Worm (Caenorhabditis elegans): ENCODE results near the gene gcy-8.
A peak's percentile ranks its signal among the peaks of the same experiment; 100 is the strongest.

The gcy-8 gene

ce11 chrIV:7923982-7924480, 3.9 kb upstream of the gcy-8 start, which contains the start of the genes xpo-3 and C49H3.3:
xpo-3 (minus strand) TSS chrIV:7924032.
C49H3.3 (plus strand) TSS chrIV:7924350.
- TF ChIP-seq mab-5 (tag; optimal IDR thresholded peaks at IDR 0.05) (no peak), blmp-1 (tag; optimal IDR thresholded peaks at IDR 0.05; ENCODE audit: insufficient read depth) (no peak), lsy-2 (tag; optimal IDR thresholded peaks at IDR 0.05) (peak in 1 of 2 experiments; percentile 69), elt-3 (tag; optimal IDR thresholded peaks at IDR 0.05) (no peak), crh-2 (tag; optimal IDR thresholded peaks at IDR 0.05) (peak; percentile 50), nhr-25 (tag; optimal IDR thresholded peaks at IDR 0.05) (peak; percentile 26), nhr-129 (tag; optimal IDR thresholded peaks at IDR 0.05) (peak; percentile 50), nhr-10 (tag; optimal IDR thresholded peaks at IDR 0.05) (no peak), fos-1 (tag; optimal IDR thresholded peaks at IDR 0.05) (peak; percentile 5), elt-1 (tag; optimal IDR thresholded peaks at IDR 0.05) (no peak), sma-9 (GFP tag; optimal IDR thresholded peaks at IDR 0.05) (no peak), sma-9 (tag; optimal IDR thresholded peaks at IDR 0.05) (no peak), Y55F3AM.14 (GFP tag; optimal IDR thresholded peaks at IDR 0.05) (no peak), unc-39 (tag; optimal IDR thresholded peaks at IDR 0.05) (no peak), F13H6.1 (tag; optimal IDR thresholded peaks at IDR 0.05) (no peak), ztf-1 (GFP tag; conservative IDR thresholded peaks at IDR 0.05) (no peak), unc-55 (GFP tag; optimal IDR thresholded peaks at IDR 0.05) (peak; percentile 63), alr-1 (tag; optimal IDR thresholded peaks at IDR 0.05) (no peak), sma-3 (GFP tag; optimal IDR thresholded peaks at IDR 0.05) (no peak), C34F6.9 (tag; optimal IDR thresholded peaks at IDR 0.05) (peak; percentile 58), nhr-23 (tag; optimal IDR thresholded peaks at IDR 0.05) (no peak), ceh-82 (tag; optimal IDR thresholded peaks at IDR 0.05) (no peak), aly-2 (tag; optimal IDR thresholded peaks at IDR 0.05) (no peak), mbf-1 (tag; optimal IDR thresholded peaks at IDR 0.05) (no peak)

ce11 chrIV:7924975-7925828, 2.8 kb upstream of the gcy-8 start:
- TF ChIP-seq nhr-6 (tag; optimal IDR thresholded peaks at IDR 0.05) (no peak), aly-2 (tag; optimal IDR thresholded peaks at IDR 0.05) (no peak)

ce11 chrIV:7926102-7926840, 1.7 kb upstream of the gcy-8 start, which contains the start of gene rps-2:
rps-2 (minus strand) TSS chrIV:7926391.
- TF ChIP-seq sma-9 (GFP tag; optimal IDR thresholded peaks at IDR 0.05) (no peak), sma-9 (tag; optimal IDR thresholded peaks at IDR 0.05) (no peak), nhr-11 (tag; optimal IDR thresholded peaks at IDR 0.05) (no peak), nhr-129 (tag; optimal IDR thresholded peaks at IDR 0.05) (peak; percentile 10), ceh-82 (tag; optimal IDR thresholded peaks at IDR 0.05) (no peak), sma-3 (GFP tag; optimal IDR thresholded peaks at IDR 0.05) (no peak), dmd-4 (tag; optimal IDR thresholded peaks at IDR 0.05) (no peak), nhr-237 (tag; optimal IDR thresholded peaks at IDR 0.05) (no peak), mdl-1 (tag; optimal IDR thresholded peaks at IDR 0.05) (no peak), nhr-6 (tag; optimal IDR thresholded peaks at IDR 0.05) (no peak), egl-27 (tag; optimal IDR thresholded peaks at IDR 0.05) (no peak), blmp-1 (tag; optimal IDR thresholded peaks at IDR 0.05; ENCODE audit: insufficient read depth) (no peak), zag-1 (tag; optimal IDR thresholded peaks at IDR 0.05) (no peak), ceh-16 (tag; optimal IDR thresholded peaks at IDR 0.05) (no peak), alr-1 (tag; optimal IDR thresholded peaks at IDR 0.05) (no peak), elt-1 (tag; optimal IDR thresholded peaks at IDR 0.05) (no peak), lin-39 (tag; optimal IDR thresholded peaks at IDR 0.05) (no peak), nhr-25 (tag; optimal IDR thresholded peaks at IDR 0.05) (no peak), unc-62 (GFP tag; optimal IDR thresholded peaks at IDR 0.05) (no peak), snpc-4 (tag; optimal IDR thresholded peaks at IDR 0.05) (no peak), nhr-12 (tag; optimal IDR thresholded peaks at IDR 0.05) (no peak), R02D3.7 (tag; optimal IDR thresholded peaks at IDR 0.05) (no peak), skn-1 (tag; optimal IDR thresholded peaks at IDR 0.05) (no peak), mbf-1 (tag; optimal IDR thresholded peaks at IDR 0.05) (no peak), ama-1 (optimal IDR thresholded peaks at IDR 0.05) (no peak), lin-13 (GFP tag; optimal IDR thresholded peaks at IDR 0.05) (peak; percentile 28), mab-5 (tag; optimal IDR thresholded peaks at IDR 0.05) (no peak), ztf-11 (tag; optimal IDR thresholded peaks at IDR 0.05) (no peak), nhr-23 (tag; optimal IDR thresholded peaks at IDR 0.05) (no peak), ZK546.5 (tag; optimal IDR thresholded peaks at IDR 0.05) (no peak), lin-11 (tag; optimal IDR thresholded peaks at IDR 0.05) (no peak), nhr-10 (tag; optimal IDR thresholded peaks at IDR 0.05) (no peak), crh-2 (tag; optimal IDR thresholded peaks at IDR 0.05) (no peak), F13H6.1 (tag; optimal IDR thresholded peaks at IDR 0.05) (no peak), nhr-77 (tag; optimal IDR thresholded peaks at IDR 0.05) (no peak), nhr-21 (tag; optimal IDR thresholded peaks at IDR 0.05) (no peak), C34F6.9 (tag; optimal IDR thresholded peaks at IDR 0.05) (peak; percentile 50), elt-3 (tag; optimal IDR thresholded peaks at IDR 0.05) (no peak), lsy-2 (tag; optimal IDR thresholded peaks at IDR 0.05) (peak in 1 of 2 experiments; percentile 32)

Data from whole organism, L2 larva.